Fruit fly (Drosophila melanogaster): ENCODE data around the gene Ugt36A1.

Gene Ugt36A1

DNA sequence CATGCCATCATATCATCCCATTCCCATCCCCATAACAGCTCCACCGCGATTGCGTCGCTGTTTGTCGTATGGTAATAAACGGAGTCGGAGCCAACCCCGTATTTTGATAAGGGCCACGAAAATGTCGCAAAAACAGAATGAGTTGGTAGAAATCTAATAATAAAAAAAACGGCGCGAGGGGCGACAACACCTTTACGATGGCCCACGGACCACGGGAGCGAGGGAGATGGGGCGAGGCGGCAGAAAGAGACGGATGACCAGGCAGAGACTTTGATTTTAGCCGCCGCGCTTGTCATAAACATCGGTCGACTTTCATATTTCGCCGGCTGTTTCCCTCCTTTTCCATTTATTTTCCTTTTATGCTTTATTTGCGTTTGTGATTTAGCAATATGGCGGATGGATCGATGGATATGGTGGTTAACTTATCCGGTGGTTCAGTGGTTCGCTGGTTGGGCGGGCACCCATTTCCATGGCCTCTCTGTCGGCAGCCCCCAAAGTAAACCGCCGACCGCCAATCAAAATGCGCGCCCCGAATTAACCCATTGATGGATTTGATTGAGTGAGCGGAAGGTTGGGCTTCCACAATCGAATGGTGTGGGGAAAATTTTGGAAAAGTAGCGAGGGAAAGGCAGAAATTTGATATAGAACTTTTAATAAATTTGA is 7.0 kb upstream of the Ugt36A1 start (continued):
- TF ChIP-seq CG34224 (GFP tag; IDR thresholded peaks at IDR 0.05; ENCODE audit: partially characterized antibody) (no peak), dysf (GFP tag; IDR thresholded peaks at IDR 0.05) (no peak), CG18262 (tag; optimal IDR thresholded peaks at IDR 0.05) (no peak), cad (GFP tag; optimal IDR thresholded peaks at IDR 0.05) (peak; percentile 90), dan (GFP tag; IDR thresholded peaks at IDR 0.05) (no peak), z (GFP tag; IDR thresholded peaks at IDR 0.05) (0 out of 3 replicates have a peak, but pooled peaks have one; percentile 24), rib (GFP tag; IDR thresholded peaks at IDR 0.05) (0 out of 2 replicates have a peak, but pooled peaks have one; percentile 34)

DNA sequence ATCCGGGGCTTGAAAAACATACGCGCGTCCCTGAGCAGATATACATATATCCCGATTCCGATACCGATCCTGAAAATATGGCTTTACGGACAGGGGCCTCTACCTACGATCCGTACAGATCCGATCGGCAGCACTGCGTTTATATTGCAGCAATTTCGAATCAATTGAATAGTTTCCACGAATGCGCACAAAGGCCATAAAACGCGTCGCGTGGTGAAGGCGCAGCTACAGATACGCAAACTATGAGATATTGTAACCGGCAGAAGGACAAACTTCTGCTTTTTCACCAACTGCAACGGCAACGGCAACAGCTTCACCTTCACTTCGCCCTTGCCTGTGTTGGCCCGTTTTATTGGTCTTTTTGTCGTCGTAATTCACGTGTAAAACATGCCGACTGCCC is 3.7 kb upstream of the Ugt36A1 start:
- peak; percentile 97 for TF ChIP-seq cad (GFP tag; optimal IDR thresholded peaks at IDR 0.05)
- no peak for TF ChIP-seq grau (tag; optimal IDR thresholded peaks at IDR 0.05)
- no peak for TF ChIP-seq CG15011 (GFP tag; optimal IDR thresholded peaks at IDR 0.05)
- peak; percentile 55 for TF ChIP-seq CG7271 (tag; optimal IDR thresholded peaks at IDR 0.05)
- TF ChIP-seq schlank (tag; optimal IDR thresholded peaks at IDR 0.05), result no peak
- TF ChIP-seq tll (GFP tag; optimal IDR thresholded peaks at IDR 0.05), result peak in 1 of 2 experiments; percentile 69
- TF ChIP-seq Taf1 (GFP tag; IDR thresholded peaks at IDR 0.05), result no peak
- no peak for TF ChIP-seq Elba2 (GFP tag; optimal IDR thresholded peaks at IDR 0.05)
- TF ChIP-seq fd96Cb (tag; optimal IDR thresholded peaks at IDR 0.05), result no peak
- no peak for TF ChIP-seq Dad (GFP tag; optimal IDR thresholded peaks at IDR 0.05)
- no peak for TF ChIP-seq ase (GFP tag; IDR thresholded peaks at IDR 0.05)

DNA sequence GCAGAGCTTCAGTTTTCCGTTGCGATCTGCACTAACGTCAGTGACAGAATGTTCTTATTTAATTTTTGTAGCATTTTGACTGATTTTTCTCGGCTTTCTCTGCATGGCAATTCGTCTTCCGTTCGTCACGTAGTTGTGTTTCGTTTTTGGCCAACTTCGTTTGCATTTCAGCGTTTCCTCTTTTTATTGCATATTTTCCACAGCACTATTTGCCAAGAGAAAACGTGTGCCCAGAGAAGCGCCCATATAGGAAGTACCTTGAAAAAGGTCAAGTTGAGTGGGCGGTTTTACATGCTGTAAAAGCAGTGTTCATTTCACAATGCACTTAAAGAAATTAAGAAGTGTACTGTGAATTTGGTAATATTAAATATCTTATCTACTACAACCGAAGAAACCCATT is 2.7 kb downstream of the Ugt36A1 start, which contains the start of gene CG15418:
Gene CG15418 (minus strand): TSS at position 101 of the 400 bp plus-strand sequence.
- TF ChIP-seq sens (GFP tag) (peak; percentile 22), CG17568 (GFP tag; optimal IDR thresholded peaks at IDR 0.05) (no peak)

DNA sequence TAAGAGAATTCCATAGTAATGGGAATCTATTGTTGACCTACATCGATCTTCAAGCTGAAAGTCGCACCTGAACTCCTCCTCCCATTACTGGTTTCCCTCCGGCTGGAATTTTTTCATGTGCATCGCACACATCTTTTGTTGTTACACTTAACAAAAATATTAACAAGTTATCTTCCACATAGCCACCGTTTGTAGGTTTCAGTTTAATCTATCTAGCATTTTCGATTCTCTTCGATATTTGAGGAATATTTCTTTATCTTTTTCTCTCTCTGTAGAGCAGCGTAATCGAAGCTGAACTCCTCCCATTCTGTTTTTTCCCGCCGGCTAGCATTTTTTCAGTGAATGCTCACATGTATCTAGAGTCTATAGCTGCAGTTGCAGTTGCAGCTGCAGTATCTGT is 5.9 kb downstream of the Ugt36A1 start:
- TF ChIP-seq CG14965 (GFP tag; optimal IDR thresholded peaks at IDR 0.05; ENCODE audit: borderline replicate concordance) (no peak), CG6765 (GFP tag; optimal IDR thresholded peaks at IDR 0.05) (no peak), sens (GFP tag) (no peak), CG11398 (GFP tag; optimal IDR thresholded peaks at IDR 0.05) (no peak), Aef1 (GFP tag; IDR thresholded peaks at IDR 0.05) (no peak), tio (GFP tag; optimal IDR thresholded peaks at IDR 0.05) (no peak), grn (GFP tag; optimal IDR thresholded peaks at IDR 0.05) (peak; percentile 68), CG11504 (tag; optimal IDR thresholded peaks at IDR 0.05) (no peak), CG3407 (GFP tag; optimal IDR thresholded peaks at IDR 0.05) (no peak), CG12744 (GFP tag; optimal IDR thresholded peaks at IDR 0.05) (no peak), eve (GFP tag; optimal IDR thresholded peaks at IDR 0.05) (no peak), CG7963 (GFP tag; IDR thresholded peaks at IDR 0.05; ENCODE audit: partially characterized antibody) (no peak), en (GFP tag; optimal IDR thresholded peaks at IDR 0.05) (no peak), tap (tag; optimal IDR thresholded peaks at IDR 0.05) (no peak), lmd (GFP tag; IDR thresholded peaks at IDR 0.05) (no peak), slp2 (GFP tag; optimal IDR thresholded peaks at IDR 0.05) (no peak), CG11695 (GFP tag; IDR thresholded peaks at IDR 0.05) (no peak), Ets65A (GFP tag) (no peak), CG16813 (GFP tag; IDR thresholded peaks at IDR 0.05; ENCODE audit: partially characterized antibody) (no peak), az2 (GFP tag; optimal IDR thresholded peaks at IDR 0.05) (no peak), CG30403 (GFP tag; optimal IDR thresholded peaks at IDR 0.05) (no peak), psq (GFP tag; optimal IDR thresholded peaks at IDR 0.05) (no peak), scrt (GFP tag; optimal IDR thresholded peaks at IDR 0.05) (no peak), CG34376 (GFP tag; optimal IDR thresholded peaks at IDR 0.05) (no peak), Xrp1 (GFP tag; IDR thresholded peaks at IDR 0.05) (peak; percentile 48; the same call in 1 of the 2 replicates), sr (GFP tag; IDR thresholded peaks at IDR 0.05) (no peak), slbo (GFP tag; IDR thresholded peaks at IDR 0.05) (0 out of 2 replicates have a peak, but pooled peaks have one; percentile 10), Dll (GFP tag; IDR thresholded peaks at IDR 0.05; ENCODE audit: partially characterized antibody) (no peak), repo (GFP tag; optimal IDR thresholded peaks at IDR 0.05) (no peak)
